Worm (Caenorhabditis elegans) whole organism, L2 larva: ENCODE results near the gene fbxa-94.

Source experiments
- C34F6.9 ChIP-seq: fragments of 150-350 bp; optimal IDR thresholded peaks from 2 replicates; lab custom pipeline; 2014; ENCODE audit warnings: missing biosample characterization, missing genetic modification characterization
- R02D3.7 ChIP-seq: fragments of 150-350 bp; optimal IDR thresholded peaks from 2 replicates; lab custom pipeline; 2014; ENCODE audit warnings: missing biosample characterization, missing genetic modification characterization
- Y55F3AM.14 ChIP-seq: fragments of 200-800 bp; sonication (Bioruptor generic); optimal IDR thresholded peaks from 2 replicates; lab custom pipeline; 2018; ENCODE audit warnings: mild to moderate bottlenecking, missing genetic modification characterization, missing compliant biosample characterization
- ZK546.5 ChIP-seq: sonication (generic microtip); optimal IDR thresholded peaks from 2 replicates; lab custom pipeline; 2017; ENCODE audit warnings: missing biosample characterization, missing genetic modification characterization
- alr-1 ChIP-seq: fragments of 150-350 bp; optimal IDR thresholded peaks from 2 replicates; lab custom pipeline; 2014; ENCODE audit warnings: missing biosample characterization, missing genetic modification characterization
- blmp-1 ChIP-seq: sonication (generic microtip); optimal IDR thresholded peaks from 2 replicates; lab custom pipeline; 2017; ENCODE audit warnings: missing genetic modification characterization, mild to moderate bottlenecking, missing compliant biosample characterization, antibody characterized with exemption, moderate library complexity; ENCODE audit not compliant: insufficient read depth
- ceh-16 ChIP-seq: fragments of 150-350 bp; optimal IDR thresholded peaks from 2 replicates; lab custom pipeline; 2014; ENCODE audit warnings: missing biosample characterization, missing genetic modification characterization
- crh-2 ChIP-seq: sonication (generic microtip); optimal IDR thresholded peaks from 2 replicates; lab custom pipeline; 2017; ENCODE audit warnings: missing biosample characterization, missing genetic modification characterization
- egl-27 ChIP-seq: sonication (generic microtip); optimal IDR thresholded peaks from 3 replicates; lab custom pipeline; 2017; ENCODE audit warnings: missing biosample characterization, missing genetic modification reagents, missing genetic modification characterization
- elt-3 ChIP-seq: sonication (generic microtip); optimal IDR thresholded peaks from 2 replicates; lab custom pipeline; 2017; ENCODE audit warnings: missing biosample characterization, missing genetic modification characterization
- fos-1 ChIP-seq: fragments of 150-350 bp; optimal IDR thresholded peaks from 2 replicates; lab custom pipeline; 2014; ENCODE audit warnings: missing biosample characterization, missing genetic modification characterization
- gmeb-1 ChIP-seq: fragments of 150-350 bp; optimal IDR thresholded peaks from 2 replicates; lab custom pipeline; 2014; ENCODE audit warnings: missing biosample characterization, missing genetic modification characterization
- lin-13 ChIP-seq: fragments of 150-350 bp; optimal IDR thresholded peaks from 2 replicates; lab custom pipeline; 2014; ENCODE audit warnings: missing biosample characterization, missing genetic modification reagents, missing genetic modification characterization
- lin-39 ChIP-seq: fragments of 150-350 bp; optimal IDR thresholded peaks from 2 replicates; lab custom pipeline; 2014; ENCODE audit warnings: missing biosample characterization, missing genetic modification reagents, missing genetic modification characterization
- lsy-2 ChIP-seq, 2 experiments: fragments of 150-350 bp in 1 of 2; sonication (generic microtip) in 1 of 2; optimal IDR thresholded peaks; 2 replicates each; lab custom pipeline; 2014 to 2017; ENCODE audit warnings: missing biosample characterization in 2 of 2, missing genetic modification characterization in 2 of 2
- mab-5 ChIP-seq: fragments of 150-350 bp; optimal IDR thresholded peaks from 2 replicates; lab custom pipeline; 2014; ENCODE audit warnings: missing biosample characterization, missing genetic modification characterization
- mbf-1 ChIP-seq: sonication (generic microtip); optimal IDR thresholded peaks from 2 replicates; lab custom pipeline; 2017; ENCODE audit warnings: missing biosample characterization, missing genetic modification characterization
- nhr-11 ChIP-seq: fragments of 150-350 bp; optimal IDR thresholded peaks from 2 replicates; lab custom pipeline; 2014; ENCODE audit warnings: missing biosample characterization, missing genetic modification characterization
- nhr-12 ChIP-seq: fragments of 150-350 bp; optimal IDR thresholded peaks from 2 replicates; lab custom pipeline; 2014; ENCODE audit warnings: missing biosample characterization, missing genetic modification characterization
- nhr-129 ChIP-seq: fragments of 150-350 bp; optimal IDR thresholded peaks from 2 replicates; lab custom pipeline; 2014; ENCODE audit warnings: missing biosample characterization, missing genetic modification characterization
- nhr-21 ChIP-seq: fragments of 150-350 bp; optimal IDR thresholded peaks from 2 replicates; lab custom pipeline; 2014; ENCODE audit warnings: missing biosample characterization, missing genetic modification characterization
- nhr-237 ChIP-seq: fragments of 150-350 bp; optimal IDR thresholded peaks from 2 replicates; lab custom pipeline; 2014; ENCODE audit warnings: missing biosample characterization, missing genetic modification characterization
- nhr-6 ChIP-seq: fragments of 150-350 bp; optimal IDR thresholded peaks from 2 replicates; lab custom pipeline; 2014; ENCODE audit warnings: missing biosample characterization, missing genetic modification characterization
- nhr-77 ChIP-seq: fragments of 150-350 bp; optimal IDR thresholded peaks from 2 replicates; lab custom pipeline; 2014; ENCODE audit warnings: missing biosample characterization, missing genetic modification characterization
- peb-1 ChIP-seq: fragments of 150-350 bp; optimal IDR thresholded peaks from 2 replicates; lab custom pipeline; 2014; ENCODE audit warnings: missing biosample characterization, missing genetic modification characterization
- skn-1 ChIP-seq: sonication (generic microtip); optimal IDR thresholded peaks from 2 replicates; lab custom pipeline; 2017; ENCODE audit warnings: missing biosample characterization, missing genetic modification characterization
- sma-3 ChIP-seq: sonication (generic microtip); optimal IDR thresholded peaks from 2 replicates; lab custom pipeline; 2016; ENCODE audit warnings: missing genetic modification reagents, missing genetic modification characterization, missing compliant biosample characterization
- sma-9 ChIP-seq, 2 experiments: fragments of 150-350 bp in 1 of 2; sonication (generic microtip) in 1 of 2; optimal IDR thresholded peaks; 2 replicates each; lab custom pipeline; 2014 to 2016; ENCODE audit warnings: missing genetic modification characterization in 2 of 2, mild to moderate bottlenecking in 1 of 2, missing biosample characterization in 1 of 2, missing compliant biosample characterization in 1 of 2, missing genetic modification reagents in 1 of 2, moderate library complexity in 1 of 2
- unc-55 ChIP-seq: fragments of 150-350 bp; sonication (generic microtip); optimal IDR thresholded peaks from 3 replicates; lab custom pipeline; 2014; ENCODE audit warnings: missing biosample characterization, missing genetic modification reagents, missing genetic modification characterization
- zag-1 ChIP-seq: fragments of 150-350 bp; optimal IDR thresholded peaks from 2 replicates; lab custom pipeline; 2014; ENCODE audit warnings: missing biosample characterization, missing genetic modification characterization
- ztf-1 ChIP-seq: fragments of 200-800 bp; sonication (Bioruptor generic); conservative IDR thresholded peaks from 2 replicates; pipeline ENCODE4 v1.3.6; 2022; ENCODE audit warnings: missing genetic modification characterization, missing compliant biosample characterization
- ztf-11 ChIP-seq: sonication (generic microtip); optimal IDR thresholded peaks from 2 replicates; lab custom pipeline; 2017; ENCODE audit warnings: missing biosample characterization, missing genetic modification characterization

Gene fbxa-94

DNA sequence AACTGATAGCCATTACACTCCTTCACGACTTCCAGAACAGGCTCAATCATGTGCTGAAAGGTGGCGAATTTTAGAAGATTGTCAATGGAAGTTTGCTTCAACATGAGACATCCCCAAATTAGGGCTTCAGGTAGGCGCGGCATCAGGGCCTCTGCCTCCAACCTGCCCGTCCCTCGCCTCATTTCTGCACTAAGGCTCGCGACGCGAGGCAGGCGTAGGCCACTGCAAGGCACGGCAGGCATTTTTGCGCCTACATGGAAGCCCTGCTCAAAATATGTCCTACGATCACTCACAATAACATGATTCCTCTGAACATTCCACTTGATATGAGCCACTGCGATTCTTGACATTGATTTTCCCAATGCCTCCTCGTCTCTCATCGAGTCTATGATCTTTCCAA, 29.5 kb upstream of the fbxa-94 start:
- TF ChIP-seq unc-55 (GFP tag; lab: Kevin White, UChicago) (no peak), ztf-11 (tag; lab: Kevin White, UChicago) (no peak), peb-1 (tag; lab: Kevin White, UChicago) (no peak), nhr-12 (tag; lab: Kevin White, UChicago) (no peak), egl-27 (tag; lab: Kevin White, UChicago) (no peak), nhr-11 (tag; lab: Kevin White, UChicago) (no peak), blmp-1 (no peak), nhr-6 (tag; lab: Kevin White, UChicago) (no peak), sma-9 (GFP tag; optimal IDR thresholded peaks at IDR 0.05; lab: Kevin White, UChicago) (no peak), sma-9 (tag; optimal IDR thresholded peaks at IDR 0.05; lab: Kevin White, UChicago) (no peak), sma-3 (GFP tag; lab: Kevin White, UChicago) (no peak), fos-1 (tag; lab: Kevin White, UChicago) (no peak)
- TF ChIP-seq, all 48 proteins: peak for 0

DNA sequence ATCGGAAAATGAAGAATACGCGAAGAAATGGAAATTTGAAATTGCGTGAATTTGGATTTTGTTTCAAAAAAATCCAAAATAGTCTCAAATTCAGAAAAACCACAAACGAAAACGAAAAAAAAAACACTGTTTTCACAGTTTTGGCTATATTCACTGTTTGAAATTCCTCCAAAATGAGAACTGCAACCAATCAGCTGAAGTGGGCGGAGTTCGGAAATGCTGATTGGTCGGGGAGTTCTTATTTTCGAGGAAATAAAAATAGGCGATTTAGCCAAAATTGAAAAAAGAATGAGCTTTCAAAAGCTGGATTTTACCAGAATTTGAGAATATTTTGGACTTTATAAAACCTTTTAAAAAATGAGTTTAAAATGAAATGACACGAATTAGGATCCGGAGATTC, 27.8 kb upstream of the fbxa-94 start, which contains the start of gene glb-14:
TSS of gene glb-14 (minus strand) at position 97 of the 400 bp plus-strand sequence.
- no peak for TF ChIP-seq C34F6.9 (tag; lab: Kevin White, UChicago)
- no peak for TF ChIP-seq mab-5 (tag; lab: Kevin White, UChicago)
- no peak for TF ChIP-seq unc-55 (GFP tag; lab: Kevin White, UChicago)
- no peak for TF ChIP-seq nhr-21 (tag; lab: Kevin White, UChicago)
- TF ChIP-seq ceh-16 (tag; lab: Kevin White, UChicago), result no peak
- no peak for TF ChIP-seq ZK546.5
- TF ChIP-seq alr-1 (tag; lab: Kevin White, UChicago), result no peak
- no peak for TF ChIP-seq sma-3 (GFP tag; lab: Kevin White, UChicago)

ce11 chrV:15547727-15548126, 25.0 kb upstream of the fbxa-94 start:
- TF ChIP-seq Y55F3AM.14 (GFP tag; lab: Kevin White, UChicago) (no peak), ceh-16 (tag; lab: Kevin White, UChicago) (no peak), crh-2 (tag; lab: Kevin White, UChicago) (no peak), nhr-77 (tag; lab: Kevin White, UChicago) (no peak), R02D3.7 (tag; lab: Kevin White, UChicago) (no peak), peb-1 (tag; lab: Kevin White, UChicago) (no peak)

- no peak for TF ChIP-seq nhr-12 (tag; lab: Kevin White, UChicago)
- no peak for TF ChIP-seq R02D3.7 (tag; lab: Kevin White, UChicago)
- TF ChIP-seq, all 48 proteins: peak for 0
Measured at ce11 chrV:15550408-15550807, 22.3 kb upstream of the fbxa-94 start.

DNA sequence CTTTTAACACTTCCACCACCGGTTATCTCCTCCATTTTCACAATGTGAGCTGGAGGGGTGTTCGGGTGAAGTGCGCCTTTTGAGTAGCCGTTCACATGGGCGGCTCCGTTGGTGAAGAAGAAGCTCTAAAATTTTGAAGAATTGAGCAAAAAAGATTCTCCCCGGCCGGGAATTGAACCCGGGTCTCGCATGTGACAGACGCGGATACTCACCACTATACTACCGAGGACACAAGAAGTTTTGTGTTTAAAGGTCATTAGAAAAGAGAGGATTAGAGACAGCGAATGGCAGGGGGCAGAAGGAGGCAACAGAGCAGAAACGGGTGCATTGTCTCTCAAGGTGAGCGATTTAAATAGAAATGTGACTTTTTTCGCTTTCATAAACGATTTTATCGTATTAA, 21.1 kb upstream of the fbxa-94 start:
- TF ChIP-seq lin-13 (GFP tag; lab: Kevin White, UChicago), result peak; percentile 59
- peak; percentile 25 for TF ChIP-seq C34F6.9 (tag; lab: Kevin White, UChicago)
- no peak for TF ChIP-seq blmp-1
- TF ChIP-seq mbf-1, result no peak
- no peak for TF ChIP-seq lin-39
- TF ChIP-seq elt-3 (tag; lab: Kevin White, UChicago), result no peak
- TF ChIP-seq unc-55 (GFP tag; lab: Kevin White, UChicago), result peak; percentile 13
- peak; percentile 23 for TF ChIP-seq fos-1 (tag; lab: Kevin White, UChicago)
- TF ChIP-seq zag-1 (tag; lab: Kevin White, UChicago), result no peak
- no peak for TF ChIP-seq ztf-1 (GFP tag; lab: Robert Waterston, UW)
- no peak for TF ChIP-seq skn-1 (tag; lab: Kevin White, UChicago)
- TF ChIP-seq gmeb-1 (tag; lab: Kevin White, UChicago), result peak; percentile 56
- TF ChIP-seq Y55F3AM.14 (GFP tag; lab: Kevin White, UChicago), result peak; percentile 33
- peak; percentile 57 for TF ChIP-seq sma-9 (GFP tag; optimal IDR thresholded peaks at IDR 0.05; lab: Kevin White, UChicago)
- no peak for TF ChIP-seq sma-9 (tag; optimal IDR thresholded peaks at IDR 0.05; lab: Kevin White, UChicago)
- peak; percentile 39 to 44 for TF ChIP-seq lsy-2 (tag; optimal IDR thresholded peaks at IDR 0.05; lab: Kevin White, UChicago)
- peak; percentile 5 for TF ChIP-seq sma-3 (GFP tag; lab: Kevin White, UChicago)
- no peak for TF ChIP-seq nhr-237 (tag; lab: Kevin White, UChicago)
- peak; percentile 58 for TF ChIP-seq nhr-129
